Fruit fly (Drosophila melanogaster): ENCODE results near the gene CG32264.

CG32264 gene

DNA sequence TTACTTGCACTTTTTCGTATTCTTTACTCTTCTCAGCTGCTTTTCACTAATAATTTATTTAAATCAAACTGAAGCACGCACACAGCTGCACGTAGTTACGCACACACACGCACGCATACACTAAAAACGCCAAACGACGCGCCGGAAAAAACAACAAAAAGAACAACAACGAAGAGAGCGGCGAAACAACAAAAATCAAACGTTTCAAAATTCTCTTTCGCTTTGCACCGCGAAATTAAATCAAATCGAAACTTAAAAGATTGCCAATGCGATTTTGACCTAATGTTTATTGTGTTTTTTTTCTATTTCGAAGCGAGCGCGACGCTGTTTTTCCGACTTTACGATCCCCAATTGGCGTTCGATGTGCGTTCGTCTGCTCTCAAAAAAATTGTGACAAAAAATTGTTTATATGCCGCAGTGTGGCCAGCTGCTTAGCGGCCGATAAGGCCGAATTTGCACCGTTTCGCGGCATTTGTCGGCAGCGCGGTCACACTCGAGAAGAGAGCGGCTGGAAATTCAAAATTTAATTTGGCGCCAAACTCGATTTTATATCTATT is 18.6 kb downstream of the CG32264 start (continued):
- peak; percentile 89 for TF ChIP-seq Dp (GFP tag; optimal IDR thresholded peaks at IDR 0.05)
- no peak for TF ChIP-seq CG32532 (GFP tag; IDR thresholded peaks at IDR 0.05)
- 0 out of 3 replicates have a peak, but pooled peaks have one; percentile 5 for TF ChIP-seq CG6791 (GFP tag; IDR thresholded peaks at IDR 0.05; ENCODE audit: partially characterized antibody)
- no peak for TF ChIP-seq org-1 (GFP tag; optimal IDR thresholded peaks at IDR 0.05)
- TF ChIP-seq sr (GFP tag; IDR thresholded peaks at IDR 0.05): no peak
- no peak for TF ChIP-seq CG8944 (GFP tag; optimal IDR thresholded peaks at IDR 0.05)
- TF ChIP-seq Six4 (GFP tag; optimal IDR thresholded peaks at IDR 0.05): no peak
- no peak for TF ChIP-seq CG14860 (GFP tag; IDR thresholded peaks at IDR 0.05; ENCODE audit: partially characterized antibody)
- TF ChIP-seq gcm2 (GFP tag; optimal IDR thresholded peaks at IDR 0.05): peak; percentile 63
- no peak for TF ChIP-seq gem (tag; optimal IDR thresholded peaks at IDR 0.05)
- TF ChIP-seq CG4707 (GFP tag; optimal IDR thresholded peaks at IDR 0.05): peak; percentile 43
- peak; percentile 47 for TF ChIP-seq CG17829 (tag; optimal IDR thresholded peaks at IDR 0.05)
- peak; percentile 29 for TF ChIP-seq CG3281 (GFP tag; optimal IDR thresholded peaks at IDR 0.05)
- no peak for TF ChIP-seq CG9932 (GFP tag; IDR thresholded peaks at IDR 0.05)
- TF ChIP-seq nerfin-1 (tag; optimal IDR thresholded peaks at IDR 0.05): peak; percentile 30
- TF ChIP-seq CG8388 (GFP tag; optimal IDR thresholded peaks at IDR 0.05): no peak
- TF ChIP-seq nmo (GFP tag; optimal IDR thresholded peaks at IDR 0.05): peak; percentile 44
- TF ChIP-seq cwo (GFP tag; optimal IDR thresholded peaks at IDR 0.05): no peak
- peak; percentile 45; the same call in 1 of the 3 replicates for TF ChIP-seq CG11695 (GFP tag; IDR thresholded peaks at IDR 0.05)
- no peak for TF ChIP-seq h (optimal IDR thresholded peaks at IDR 0.05)
- TF ChIP-seq CG6854 (GFP tag; optimal IDR thresholded peaks at IDR 0.05): peak; percentile 57
- peak; percentile 41 for TF ChIP-seq CG10267 (tag; optimal IDR thresholded peaks at IDR 0.05)
- no peak for TF ChIP-seq btn (GFP tag; optimal IDR thresholded peaks at IDR 0.05)
- TF ChIP-seq chinmo (GFP tag; IDR thresholded peaks at IDR 0.05; ENCODE audit: partially characterized antibody): peak; percentile 52; the same call in 1 of the 4 replicates
- TF ChIP-seq Awh (GFP tag; IDR thresholded peaks at IDR 0.05): no peak
- peak; percentile 36 for TF ChIP-seq run (tag; optimal IDR thresholded peaks at IDR 0.05)
- TF ChIP-seq Opbp (GFP tag; IDR thresholded peaks at IDR 0.05; ENCODE audit: partially characterized antibody): peak; percentile 74
- TF ChIP-seq D19A (tag; optimal IDR thresholded peaks at IDR 0.05): peak; percentile 0
- no peak for TF ChIP-seq hbn (GFP tag; IDR thresholded peaks at IDR 0.05; ENCODE audit: partially characterized antibody)
- peak; percentile 17 for TF ChIP-seq CG13424 (tag; optimal IDR thresholded peaks at IDR 0.05)
- TF ChIP-seq Myb (GFP tag; optimal IDR thresholded peaks at IDR 0.05): peak; percentile 31
- no peak for TF ChIP-seq ap (GFP tag; IDR thresholded peaks at IDR 0.05)
- no peak for TF ChIP-seq tx (GFP tag; optimal IDR thresholded peaks at IDR 0.05)
- TF ChIP-seq crc (GFP tag; optimal IDR thresholded peaks at IDR 0.05): no peak
- TF ChIP-seq HLH4C (GFP tag; IDR thresholded peaks at IDR 0.05; ENCODE audit: partially characterized antibody): peak; percentile 29; the same call in 1 of the 3 replicates
- peak; percentile 40 for TF ChIP-seq twi (tag; optimal IDR thresholded peaks at IDR 0.05)
- TF ChIP-seq her (GFP tag; optimal IDR thresholded peaks at IDR 0.05): peak; percentile 16
- no peak for TF ChIP-seq CG6175 (GFP tag; IDR thresholded peaks at IDR 0.05)
- TF ChIP-seq lab (GFP tag; optimal IDR thresholded peaks at IDR 0.05): peak; percentile 51
- peak; percentile 24 for TF ChIP-seq gsb-n (tag; optimal IDR thresholded peaks at IDR 0.05)
- TF ChIP-seq CG9876 (GFP tag; optimal IDR thresholded peaks at IDR 0.05): no peak
- TF ChIP-seq Dll (GFP tag; IDR thresholded peaks at IDR 0.05; ENCODE audit: partially characterized antibody): 0 out of 4 replicates have a peak, but pooled peaks have one; percentile 46
- no peak; the same call in 1 of the 2 replicates for TF ChIP-seq inv (GFP tag; IDR thresholded peaks at IDR 0.05; ENCODE audit: partially characterized antibody)
- TF ChIP-seq az2 (GFP tag; optimal IDR thresholded peaks at IDR 0.05): no peak
- 0 out of 2 replicates have a peak, but pooled peaks have one; percentile 6 for TF ChIP-seq bowl (GFP tag; IDR thresholded peaks at IDR 0.05)
- TF ChIP-seq pb (GFP tag; optimal IDR thresholded peaks at IDR 0.05): no peak
- peak; percentile 1 for TF ChIP-seq Dip3 (GFP tag; optimal IDR thresholded peaks at IDR 0.05)
- no peak for TF ChIP-seq CG14050 (GFP tag; IDR thresholded peaks at IDR 0.05)
- TF ChIP-seq CG12104 (GFP tag; optimal IDR thresholded peaks at IDR 0.05): no peak
- TF ChIP-seq CG9727 (GFP tag; optimal IDR thresholded peaks at IDR 0.05): peak; percentile 36
